Fruit fly (Drosophila melanogaster) whole organism, embryonic: Measurements from ENCODE around the gene CG42465.

ENCODE experiments used
- ATbp ChIP-seq: fragments of 200-800 bp; sonication (Bioruptor generic); optimal IDR thresholded peaks from 2 replicates; lab custom pipeline; 2017; ENCODE audit warnings: missing biosample characterization, mild to moderate bottlenecking, missing genetic modification characterization, missing genetic modification reagents
- Atf6 ChIP-seq: fragments of 200-800 bp; sonication (Bioruptor generic); IDR thresholded peaks from 2 replicates; pipeline ENCODE4 v1.3.6; 2022; ENCODE audit warnings: missing biosample characterization, missing genetic modification characterization
- Awh ChIP-seq: fragments of 200-800 bp; sonication (Bioruptor generic); IDR thresholded peaks from 2 replicates; pipeline ENCODE4, ENCODE4 v1.3.6; 2022; ENCODE audit warnings: missing biosample characterization, missing genetic modification characterization
- CG11093 ChIP-seq: fragments of 200-800 bp; sonication (Bioruptor generic); IDR thresholded peaks from 3 replicates; pipeline ENCODE4 v1.3.6; 2022; ENCODE audit warnings: missing biosample characterization, missing genetic modification characterization
- CG12071 ChIP-seq: fragments of 200-800 bp; sonication (Bioruptor generic); optimal IDR thresholded peaks from 3 replicates; lab custom pipeline; 2018; ENCODE audit warnings: missing biosample characterization, mild to moderate bottlenecking, missing genetic modification characterization
- CG12219 ChIP-seq: fragments of 200-800 bp; sonication (Bioruptor generic); optimal IDR thresholded peaks from 3 replicates; lab custom pipeline; 2018; ENCODE audit warnings: missing biosample characterization, mild to moderate bottlenecking, missing genetic modification characterization
- CG13296 ChIP-seq: fragments of 200-800 bp; sonication (Bioruptor generic); optimal IDR thresholded peaks from 3 replicates; lab custom pipeline; 2018; ENCODE audit warnings: missing biosample characterization, mild to moderate bottlenecking, missing genetic modification characterization
- CG14441 ChIP-seq: fragments of 200-800 bp; sonication (Bioruptor generic); IDR thresholded peaks from 2 replicates; pipeline ENCODE4 v1.3.6; 2022; ENCODE audit warnings: missing biosample characterization, missing genetic modification characterization
- CG1602 ChIP-seq: fragments of 200-800 bp; sonication (Bioruptor generic); optimal IDR thresholded peaks from 3 replicates; lab custom pipeline; 2016; ENCODE audit warnings: missing biosample characterization, missing genetic modification characterization
- CG1647 ChIP-seq: fragments of 200-800 bp; sonication (Bioruptor generic); optimal IDR thresholded peaks from 3 replicates; lab custom pipeline; 2016; ENCODE audit warnings: missing biosample characterization, missing genetic modification characterization
- CG17612 ChIP-seq: fragments of 200-800 bp; sonication (Bioruptor generic); IDR thresholded peaks from 2 replicates; pipeline ENCODE4 v1.3.6; 2022; ENCODE audit warnings: missing biosample characterization, missing genetic modification characterization
- CG30431 ChIP-seq: fragments of 200-800 bp; sonication (Bioruptor generic); optimal IDR thresholded peaks from 2 replicates; lab custom pipeline; 2017; ENCODE audit warnings: missing biosample characterization, missing genetic modification characterization
- CG32532 ChIP-seq: fragments of 200-800 bp; sonication (Bioruptor generic); IDR thresholded peaks from 2 replicates; pipeline ENCODE4 v1.3.6; 2022; ENCODE audit warnings: missing biosample characterization, missing genetic modification characterization
- CG3847 ChIP-seq: fragments of 200-800 bp; sonication (Bioruptor generic); IDR thresholded peaks from 2 replicates; pipeline ENCODE4 v1.3.6; 2022; ENCODE audit warnings: missing biosample characterization, missing genetic modification characterization
- CG6254 ChIP-seq: fragments of 200-800 bp; sonication (Bioruptor generic); optimal IDR thresholded peaks from 3 replicates; lab custom pipeline; 2017; ENCODE audit warnings: mild to moderate bottlenecking, missing biosample characterization, missing genetic modification reagents, missing genetic modification characterization
- CG6689 ChIP-seq: fragments of 200-800 bp; sonication (Bioruptor generic); IDR thresholded peaks from 2 replicates; pipeline ENCODE4 v1.3.6; 2022; ENCODE audit warnings: missing biosample characterization, missing genetic modification characterization
- CG7271 ChIP-seq: fragments of 200-800 bp; sonication (Bioruptor generic); optimal IDR thresholded peaks from 2 replicates; lab custom pipeline; 2018; ENCODE audit warnings: missing biosample characterization, mild to moderate bottlenecking, missing genetic modification characterization, moderate library complexity
- CG7786 ChIP-seq: fragments of 200-800 bp; sonication (Bioruptor generic); optimal IDR thresholded peaks from 2 replicates; lab custom pipeline; 2016; ENCODE audit warnings: missing biosample characterization, missing genetic modification characterization
- CG8388 ChIP-seq: fragments of 200-800 bp; sonication (Bioruptor generic); optimal IDR thresholded peaks from 2 replicates; lab custom pipeline; 2019; ENCODE audit warnings: missing biosample characterization, mild to moderate bottlenecking, missing genetic modification characterization, moderate library complexity
- CrebB ChIP-seq: fragments of 200-800 bp; sonication (Bioruptor generic); optimal IDR thresholded peaks from 3 replicates; lab custom pipeline; 2018; ENCODE audit warnings: missing biosample characterization, mild to moderate bottlenecking, missing genetic modification characterization
- D ChIP-seq, 2 experiments: fragments of 200-800 bp in 1 of 2; fragments of >200 bp in 1 of 2; sonication (Bioruptor generic) in 1 of 2; optimal IDR thresholded peaks; 2 replicates in 1 of 2; 3 replicates in 1 of 2; lab custom pipeline; 2017; ENCODE audit warnings: mild to moderate bottlenecking in 1 of 2, missing biosample characterization in 1 of 2, missing genetic modification characterization in 1 of 2, missing genetic modification reagents in 1 of 2
- D19A ChIP-seq: fragments of 200-800 bp; optimal IDR thresholded peaks from 3 replicates; lab custom pipeline; 2019; ENCODE audit warnings: missing biosample characterization, mild to moderate bottlenecking, missing genetic modification characterization, moderate library complexity
- Dfd ChIP-seq, 2 experiments: fragments of >200 bp; optimal IDR thresholded peaks; 2 replicates each; lab custom pipeline; 2017; ENCODE audit warnings: missing biosample characterization in 2 of 2, missing genetic modification characterization in 2 of 2
- Dip3 ChIP-seq: fragments of 200-800 bp; sonication (Bioruptor generic); optimal IDR thresholded peaks from 3 replicates; lab custom pipeline; 2016; ENCODE audit warnings: missing biosample characterization, missing genetic modification characterization
- Fer2 ChIP-seq: fragments of 200-800 bp; sonication (Bioruptor generic); optimal IDR thresholded peaks from 2 replicates; lab custom pipeline; 2018; ENCODE audit warnings: missing biosample characterization, mild to moderate bottlenecking, missing genetic modification characterization, moderate library complexity
- H15 ChIP-seq: fragments of 200-800 bp; sonication (Bioruptor generic); IDR thresholded peaks from 3 replicates; pipeline ENCODE4 v1.3.6; 2022; ENCODE audit warnings: missing biosample characterization, missing genetic modification characterization
- HLH4C ChIP-seq: fragments of 200-800 bp; sonication (Bioruptor generic); IDR thresholded peaks from 3 replicates; pipeline ENCODE4 v1.3.6; 2022; ENCODE audit warnings: missing biosample characterization, missing genetic modification characterization; ENCODE audit not compliant: partially characterized antibody
- Lhr ChIP-seq: fragments of 200-800 bp; sonication (Bioruptor generic); optimal IDR thresholded peaks from 3 replicates; lab custom pipeline; 2017; ENCODE audit warnings: mild to moderate bottlenecking, missing biosample characterization, missing genetic modification reagents, missing genetic modification characterization
- Pdp1 ChIP-seq, 2 experiments: fragments of 200-800 bp; sonication (Bioruptor generic); optimal IDR thresholded peaks; 3 replicates each; lab custom pipeline; 2016; ENCODE audit warnings: missing biosample characterization in 2 of 2, missing genetic modification characterization in 2 of 2, mild to moderate bottlenecking in 1 of 2, moderate library complexity in 1 of 2
- Rx ChIP-seq: fragments of 200-800 bp; sonication (Bioruptor generic); IDR thresholded peaks from 2 replicates; pipeline ENCODE4 v1.3.6; 2022; ENCODE audit warnings: missing biosample characterization, missing genetic modification characterization
- Spps ChIP-seq: fragments of 200-800 bp; sonication (Bioruptor generic); optimal IDR thresholded peaks from 2 replicates; lab custom pipeline; 2018; ENCODE audit warnings: missing biosample characterization, mild to moderate bottlenecking, missing genetic modification characterization
- chif ChIP-seq, 2 experiments: fragments of 200-800 bp; sonication (Bioruptor generic); optimal IDR thresholded peaks; 3 replicates each; lab custom pipeline; 2016; ENCODE audit warnings: missing biosample characterization in 2 of 2, missing genetic modification characterization in 2 of 2
- cwo ChIP-seq: fragments of 200-800 bp; sonication (Bioruptor generic); optimal IDR thresholded peaks from 3 replicates; lab custom pipeline; 2017; ENCODE audit warnings: missing biosample characterization, missing genetic modification characterization, mild to moderate bottlenecking, moderate library complexity, missing genetic modification reagents
- en ChIP-seq: fragments of 200-800 bp; sonication (Bioruptor generic); optimal IDR thresholded peaks from 2 replicates; lab custom pipeline; 2016; ENCODE audit warnings: missing biosample characterization, missing genetic modification characterization
- esg ChIP-seq: fragments of 200-800 bp; sonication (Bioruptor generic); conservative IDR thresholded peaks from 2 replicates; pipeline ENCODE4 v1.3.6; 2022; ENCODE audit warnings: missing biosample characterization, missing genetic modification characterization
- ewg ChIP-seq: fragments of 200-800 bp; sonication (Bioruptor generic); optimal IDR thresholded peaks from 3 replicates; lab custom pipeline; 2017; ENCODE audit warnings: mild to moderate bottlenecking, missing biosample characterization, missing genetic modification reagents, missing genetic modification characterization
- fru ChIP-seq: fragments of >200 bp; optimal IDR thresholded peaks from 2 replicates; lab custom pipeline; 2017
- gce ChIP-seq: fragments of 200-800 bp; sonication (Bioruptor generic); IDR thresholded peaks from 3 replicates; pipeline ENCODE4 v1.3.6; 2022; ENCODE audit warnings: missing biosample characterization, missing genetic modification characterization
- hbn ChIP-seq: fragments of 200-800 bp; sonication (Bioruptor generic); IDR thresholded peaks from 2 replicates; pipeline ENCODE4 v1.3.6; 2022; ENCODE audit warnings: missing biosample characterization, missing genetic modification characterization; ENCODE audit not compliant: partially characterized antibody
- ind ChIP-seq: fragments of 200-800 bp; sonication (Bioruptor generic); optimal IDR thresholded peaks from 3 replicates; lab custom pipeline; 2016; ENCODE audit warnings: missing biosample characterization, missing genetic modification characterization
- inv ChIP-seq: fragments of 200-800 bp; sonication (Bioruptor generic); IDR thresholded peaks from 2 replicates; pipeline ENCODE4 v1.3.6; 2022; ENCODE audit warnings: missing biosample characterization, missing genetic modification characterization; ENCODE audit not compliant: partially characterized antibody
- jing ChIP-seq: fragments of 200-800 bp; sonication (Bioruptor generic); optimal IDR thresholded peaks from 2 replicates; lab custom pipeline; 2018; ENCODE audit warnings: missing biosample characterization, mild to moderate bottlenecking, missing genetic modification characterization
- mam ChIP-seq: fragments of 200-800 bp; sonication (Bioruptor generic); optimal IDR thresholded peaks from 3 replicates; lab custom pipeline; 2016; ENCODE audit warnings: missing biosample characterization, missing genetic modification characterization
- seq ChIP-seq: fragments of 200-800 bp; sonication (Bioruptor generic); IDR thresholded peaks from 2 replicates; pipeline ENCODE4 v1.3.6; 2022; ENCODE audit warnings: missing biosample characterization, missing genetic modification characterization
- sim ChIP-seq: fragments of 200-800 bp; sonication (Bioruptor generic); IDR thresholded peaks from 2 replicates; pipeline ENCODE4 v1.3.6; 2022; ENCODE audit warnings: missing biosample characterization, missing genetic modification characterization
- tll ChIP-seq, 2 experiments: fragments of 200-800 bp in 1 of 2; fragments of >200 bp in 1 of 2; sonication (Bioruptor generic) in 1 of 2; optimal IDR thresholded peaks; 2 replicates each; lab custom pipeline; 2017 to 2019; ENCODE audit warnings: missing biosample characterization in 2 of 2, missing genetic modification characterization in 2 of 2, mild to moderate bottlenecking in 1 of 2, moderate library complexity in 1 of 2
- zen2 ChIP-seq: fragments of 200-800 bp; sonication (Bioruptor generic); IDR thresholded peaks from 3 replicates; pipeline ENCODE4 v1.3.6; 2022; ENCODE audit warnings: missing biosample characterization, missing genetic modification characterization; ENCODE audit not compliant: partially characterized antibody

The CG42465 gene

DNA sequence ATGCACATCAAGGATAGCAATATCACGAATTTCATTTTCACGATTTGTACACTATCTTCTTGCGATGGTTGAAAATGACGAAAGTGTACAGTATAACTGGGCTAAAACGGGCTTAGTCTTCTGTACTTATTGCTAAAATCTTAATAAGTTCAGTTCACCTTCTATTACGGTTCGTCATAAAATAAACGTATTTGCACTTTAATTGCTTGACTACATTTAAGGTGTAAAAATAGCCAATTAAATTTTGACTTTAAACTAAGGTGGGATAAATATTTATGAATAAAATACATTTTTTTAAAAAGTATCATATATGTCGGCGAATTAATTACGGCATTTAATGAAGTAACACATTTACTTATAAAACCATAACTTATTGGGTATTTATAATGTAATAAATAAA, 30.3 kb upstream of the CG42465 start, which contains the start of gene Sfp24Bb:
TSS of gene Sfp24Bb (minus strand) at position 101 of the 400 bp plus-strand sequence.
- no peak for TF ChIP-seq CG13296 (GFP tag; lab: Kevin White, UChicago)
- no peak for TF ChIP-seq hbn (GFP tag; lab: Robert Waterston, UW)
- no peak for TF ChIP-seq CG11093 (GFP tag; lab: Robert Waterston, UW)
- TF ChIP-seq CG14441 (GFP tag; lab: Robert Waterston, UW) = no peak
- no peak for TF ChIP-seq cwo (GFP tag; lab: Kevin White, UChicago)
- no peak for TF ChIP-seq CG7786 (GFP tag; lab: Kevin White, UChicago)
- no peak for TF ChIP-seq CG30431
- TF ChIP-seq Lhr (GFP tag; lab: Kevin White, UChicago) = no peak
- TF ChIP-seq CG1647 (GFP tag; lab: Kevin White, UChicago) = no peak
- no peak for TF ChIP-seq CG8388 (GFP tag; lab: Kevin White, UChicago)
- TF ChIP-seq CG17612 (GFP tag; lab: Robert Waterston, UW) = no peak
- TF ChIP-seq chif (GFP tag; optimal IDR thresholded peaks at IDR 0.05; lab: Kevin White, UChicago) = no peak
- TF ChIP-seq gce (GFP tag; lab: Robert Waterston, UW) = no peak

DNA sequence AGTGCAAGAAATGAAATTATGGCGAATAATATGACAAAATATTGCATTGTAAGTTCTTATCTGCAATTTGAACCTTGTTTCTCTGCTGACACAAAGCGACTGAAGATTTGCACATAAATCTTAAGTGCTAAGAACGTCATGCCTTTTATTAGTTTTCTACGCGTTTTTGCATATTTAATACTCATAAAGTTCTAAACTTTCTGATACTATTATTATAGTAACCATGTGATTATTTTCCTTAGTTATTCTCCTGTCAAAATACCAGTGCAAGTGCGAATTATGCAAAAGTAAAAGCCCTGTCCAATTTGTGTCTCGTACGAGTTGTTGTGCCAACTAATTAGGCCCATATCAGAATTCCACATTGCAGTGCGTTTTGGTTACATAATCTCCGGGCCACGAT, 29.5 kb upstream of the CG42465 start, which contains the start of gene Sfp24Bc:
TSS of gene Sfp24Bc (minus strand) at position 101 of the 400 bp plus-strand sequence.
- TF ChIP-seq CG32532 (GFP tag; lab: Robert Waterston, UW) (no peak), Pdp1 (GFP tag; optimal IDR thresholded peaks at IDR 0.05; lab: Kevin White, UChicago) (peak in 1 of 2 experiments; percentile 54), Fer2 (no peak)

DNA sequence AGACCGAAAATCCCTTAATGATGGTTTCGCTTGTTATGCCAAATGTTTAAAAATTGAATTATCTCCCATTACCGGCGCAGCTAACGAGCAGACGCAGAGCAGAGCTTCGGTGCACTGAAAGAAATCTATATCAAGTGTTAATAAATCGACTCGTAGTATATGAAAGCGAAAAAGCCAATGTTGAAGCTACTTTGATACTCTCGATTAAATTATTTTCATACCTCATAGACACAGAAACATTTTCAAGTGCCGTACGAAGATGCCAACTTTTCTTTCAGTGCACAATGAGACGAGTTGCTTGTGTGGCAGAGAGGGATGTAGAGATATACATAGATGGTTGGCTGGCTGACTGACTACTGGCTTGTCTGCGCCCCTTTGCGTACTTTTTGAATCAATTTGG, 24.2 kb upstream of the CG42465 start:
- TF ChIP-seq ATbp = peak; percentile 17
- peak; percentile 42; the same call in 1 of the 2 replicates for TF ChIP-seq Rx (GFP tag; lab: Robert Waterston, UW)
- no peak for TF ChIP-seq H15 (GFP tag; lab: Robert Waterston, UW)
- peak; percentile 33 for TF ChIP-seq jing (GFP tag; lab: Kevin White, UChicago)
- no peak for TF ChIP-seq Dip3 (GFP tag; lab: Kevin White, UChicago)
- TF ChIP-seq seq = no peak
- TF ChIP-seq en (GFP tag; lab: Kevin White, UChicago) = no peak
- TF ChIP-seq Spps (tag; lab: Kevin White, UChicago) = peak; percentile 3
- peak; percentile 42 for TF ChIP-seq CG6689 (GFP tag; lab: Robert Waterston, UW)
- no peak for TF ChIP-seq CrebB (tag; lab: Kevin White, UChicago)
- no peak for TF ChIP-seq CG7271 (tag; lab: Kevin White, UChicago)
- TF ChIP-seq Awh (GFP tag; lab: Robert Waterston, UW) = 0 out of 2 replicates have a peak, but pooled peaks have one; percentile 28
- no peak for TF ChIP-seq fru (lab: Kevin White, UChicago)
- TF ChIP-seq zen2 (GFP tag; lab: Robert Waterston, UW) = no peak
- TF ChIP-seq CG12071 (GFP tag; lab: Kevin White, UChicago) = no peak
- TF ChIP-seq Atf6 (GFP tag; lab: Robert Waterston, UW) = no peak
- peak; percentile 10; the same call in 1 of the 2 replicates for TF ChIP-seq CG3847 (GFP tag; lab: Robert Waterston, UW)
- TF ChIP-seq mam (GFP tag; lab: Kevin White, UChicago) = no peak
- TF ChIP-seq inv = no peak
- no peak for TF ChIP-seq Dfd (GFP tag; optimal IDR thresholded peaks at IDR 0.05; lab: Kevin White, UChicago)
- peak; percentile 14; the same call in 1 of the 2 replicates for TF ChIP-seq esg (GFP tag; lab: Robert Waterston, UW)
- TF ChIP-seq tll (GFP tag; optimal IDR thresholded peaks at IDR 0.05; lab: Kevin White, UChicago) = no peak
- peak; percentile 26 for TF ChIP-seq CG12219 (GFP tag; lab: Kevin White, UChicago)
- 0 out of 2 replicates have a peak, but pooled peaks have one; percentile 6 for TF ChIP-seq sim (GFP tag; lab: Robert Waterston, UW)
- TF ChIP-seq D (optimal IDR thresholded peaks at IDR 0.05; lab: Kevin White, UChicago) = no peak
- peak; percentile 40 for TF ChIP-seq D (GFP tag; optimal IDR thresholded peaks at IDR 0.05; lab: Kevin White, UChicago)
- no peak for TF ChIP-seq HLH4C (GFP tag; lab: Robert Waterston, UW)
- no peak for TF ChIP-seq CG1602 (GFP tag; lab: Kevin White, UChicago)
- no peak for TF ChIP-seq ind (GFP tag; lab: Kevin White, UChicago)
- peak; percentile 25 for TF ChIP-seq D19A (tag; lab: Kevin White, UChicago)
- peak; percentile 32 for TF ChIP-seq CG6254 (GFP tag; lab: Kevin White, UChicago)
- peak; percentile 6 for TF ChIP-seq ewg (GFP tag; lab: Kevin White, UChicago)
